Fruit fly (Drosophila melanogaster): ENCODE data around the gene CG12321.

dm6 chr3R:18168398-18168797 lies 20.1 kb downstream of the CG12321 start:
- 0 out of 2 replicates have a peak, but pooled peaks have one; percentile 10 for TF ChIP-seq CG15336 (GFP tag; IDR thresholded peaks at IDR 0.05)
- no peak for TF ChIP-seq CG11294 (GFP tag; IDR thresholded peaks at IDR 0.05)
- TF ChIP-seq dac (GFP tag; optimal IDR thresholded peaks at IDR 0.05) = no peak
